Worm (Caenorhabditis elegans) whole organism, L1 larva: ENCODE data around the gene lsm-8.
A peak's percentile ranks its signal among the peaks of the same experiment; 100 is the strongest.

ENCODE experiments used
- C16A3.4 ChIP-seq: fragments of 150-350 bp; optimal IDR thresholded peaks from 2 replicates; lab custom pipeline; 2014; ENCODE audit warnings: missing biosample characterization, missing genetic modification characterization
- C34B4.2 ChIP-seq: sonication (generic microtip); optimal IDR thresholded peaks from 2 replicates; lab custom pipeline; 2017; ENCODE audit warnings: mild to moderate bottlenecking, missing genetic modification characterization, missing compliant biosample characterization
- F16B12.6 ChIP-seq: fragments of 150-350 bp; optimal IDR thresholded peaks from 2 replicates; lab custom pipeline; 2014; ENCODE audit warnings: missing biosample characterization, missing genetic modification characterization
- Y116A8C.19 ChIP-seq: sonication (generic microtip); optimal IDR thresholded peaks from 2 replicates; lab custom pipeline; 2016; ENCODE audit warnings: missing compliant biosample characterization, missing genetic modification characterization, borderline replicate concordance
- aly-2 ChIP-seq: fragments of 150-350 bp; optimal IDR thresholded peaks from 2 replicates; lab custom pipeline; 2014; ENCODE audit warnings: missing biosample characterization, missing genetic modification characterization
- ceh-8 ChIP-seq: fragments of 200-800 bp; sonication (Bioruptor generic); optimal IDR thresholded peaks from 2 replicates; lab custom pipeline; 2018; ENCODE audit warnings: mild to moderate bottlenecking, missing genetic modification characterization, moderate library complexity, missing compliant biosample characterization
- ceh-82 ChIP-seq, 3 experiments: fragments of 150-350 bp in 1 of 3; sonication (generic microtip) in 2 of 3; optimal IDR thresholded peaks; 2 replicates each; lab custom pipeline; 2014 to 2017; ENCODE audit warnings: missing biosample characterization in 3 of 3, missing genetic modification characterization in 3 of 3
- ceh-88 ChIP-seq: fragments of 200-800 bp; sonication (Bioruptor generic); IDR thresholded peaks from 2 replicates; pipeline ENCODE4 v1.3.6; 2022; ENCODE audit warnings: missing genetic modification characterization, missing compliant biosample characterization
- ceh-90 ChIP-seq: sonication (generic microtip); optimal IDR thresholded peaks from 2 replicates; lab custom pipeline; 2016; ENCODE audit warnings: missing genetic modification characterization, missing compliant biosample characterization
- ces-1 ChIP-seq: fragments of 150-350 bp; optimal IDR thresholded peaks from 2 replicates; lab custom pipeline; 2014; ENCODE audit warnings: missing biosample characterization, missing genetic modification reagents, missing genetic modification characterization
- dpl-1 ChIP-seq, 3 experiments: fragments of 150-350 bp in 2 of 3; sonication (generic microtip) in 1 of 3; optimal IDR thresholded peaks; 2 replicates each; lab custom pipeline; 2014 to 2017; ENCODE audit warnings: missing biosample characterization in 3 of 3, missing genetic modification characterization in 3 of 3, missing genetic modification reagents in 3 of 3
- fkh-10 ChIP-seq: sonication (generic microtip); optimal IDR thresholded peaks from 2 replicates; lab custom pipeline; 2017; ENCODE audit warnings: missing biosample characterization, missing genetic modification reagents, missing genetic modification characterization
- fkh-8 ChIP-seq: sonication (generic microtip); optimal IDR thresholded peaks from 2 replicates; lab custom pipeline; 2016; ENCODE audit warnings: mild to moderate bottlenecking, missing genetic modification characterization, missing compliant biosample characterization
- fos-1 ChIP-seq: fragments of 150-350 bp; optimal IDR thresholded peaks from 2 replicates; lab custom pipeline; 2014; ENCODE audit warnings: missing biosample characterization, missing genetic modification characterization
- grh-1 ChIP-seq: fragments of 200-800 bp; sonication (Bioruptor generic); IDR thresholded peaks from 2 replicates; pipeline ENCODE4 v1.3.6; 2022; ENCODE audit warnings: missing genetic modification reagents, missing genetic modification characterization, missing compliant biosample characterization
- hpl-2 ChIP-seq: fragments of 150-350 bp; optimal IDR thresholded peaks from 2 replicates; lab custom pipeline; 2014; ENCODE audit warnings: missing biosample characterization, missing genetic modification reagents, missing genetic modification characterization
- irx-1 ChIP-seq: sonication (generic microtip); optimal IDR thresholded peaks from 2 replicates; lab custom pipeline; 2016; ENCODE audit warnings: missing genetic modification characterization, missing compliant biosample characterization
- isw-1 ChIP-seq: fragments of 200-800 bp; sonication (Bioruptor generic); IDR thresholded peaks from 2 replicates; pipeline ENCODE4 v1.3.6; 2022; ENCODE audit warnings: missing genetic modification characterization, missing compliant biosample characterization
- lin-13 ChIP-seq: fragments of 150-350 bp; optimal IDR thresholded peaks from 2 replicates; lab custom pipeline; 2014; ENCODE audit warnings: missing biosample characterization, missing genetic modification reagents, missing genetic modification characterization
- lin-35 ChIP-seq, 2 experiments: fragments of 150-350 bp; optimal IDR thresholded peaks; 2 replicates each; lab custom pipeline; 2014; ENCODE audit warnings: missing biosample characterization in 2 of 2, missing genetic modification characterization in 2 of 2, missing genetic modification reagents in 2 of 2
- lin-39 ChIP-seq: fragments of 150-350 bp; optimal IDR thresholded peaks from 2 replicates; lab custom pipeline; 2014; ENCODE audit warnings: missing biosample characterization, missing genetic modification reagents, missing genetic modification characterization
- lir-3 ChIP-seq: sonication (generic microtip); optimal IDR thresholded peaks from 2 replicates; lab custom pipeline; 2016; ENCODE audit warnings: mild to moderate bottlenecking, missing genetic modification characterization, moderate library complexity, missing compliant biosample characterization; ENCODE audit not compliant: poor library complexity
- lsy-2 ChIP-seq, 2 experiments: fragments of 150-350 bp; optimal IDR thresholded peaks; 2 replicates each; lab custom pipeline; 2014; ENCODE audit warnings: missing biosample characterization in 2 of 2, missing genetic modification characterization in 2 of 2
- mef-2 ChIP-seq: fragments of 150-350 bp; optimal IDR thresholded peaks from 2 replicates; lab custom pipeline; 2014; ENCODE audit warnings: missing biosample characterization, missing genetic modification characterization
- mep-1 ChIP-seq: fragments of 150-350 bp; optimal IDR thresholded peaks from 2 replicates; lab custom pipeline; 2014; ENCODE audit warnings: missing biosample characterization, missing genetic modification characterization
- nhr-19 ChIP-seq: fragments of 200-800 bp; sonication (Bioruptor generic); conservative IDR thresholded peaks from 2 replicates; pipeline ENCODE4 v1.3.6; 2022; ENCODE audit warnings: missing genetic modification characterization, missing compliant biosample characterization
- nhr-28 ChIP-seq: fragments of 150-350 bp; optimal IDR thresholded peaks from 2 replicates; lab custom pipeline; 2014; ENCODE audit warnings: missing biosample characterization, missing genetic modification characterization
- nhr-71 ChIP-seq: sonication (generic microtip); optimal IDR thresholded peaks from 2 replicates; lab custom pipeline; 2016; ENCODE audit warnings: mild to moderate bottlenecking, missing genetic modification characterization, moderate library complexity, missing compliant biosample characterization
- nhr-76 ChIP-seq: sonication (generic microtip); optimal IDR thresholded peaks from 2 replicates; lab custom pipeline; 2017; ENCODE audit warnings: missing biosample characterization, missing genetic modification characterization
- pqm-1 ChIP-seq: sonication (generic microtip); optimal IDR thresholded peaks from 3 replicates; lab custom pipeline; 2017; ENCODE audit warnings: missing biosample characterization, missing genetic modification characterization
- skn-1 ChIP-seq: fragments of 150-350 bp; optimal IDR thresholded peaks from 2 replicates; lab custom pipeline; 2014; ENCODE audit warnings: missing biosample characterization, missing genetic modification characterization
- snpc-4 ChIP-seq: fragments of 150-350 bp; optimal IDR thresholded peaks from 2 replicates; lab custom pipeline; 2014; ENCODE audit warnings: missing biosample characterization, missing genetic modification characterization
- snu-23 ChIP-seq: sonication (generic microtip); optimal IDR thresholded peaks from 2 replicates; lab custom pipeline; 2016; ENCODE audit warnings: missing genetic modification characterization, missing compliant biosample characterization
- sox-4 ChIP-seq: sonication (generic microtip); optimal IDR thresholded peaks from 2 replicates; lab custom pipeline; 2016; ENCODE audit warnings: missing genetic modification characterization, missing compliant biosample characterization
- sup-37 ChIP-seq: fragments of 200-800 bp; sonication (Bioruptor generic); optimal IDR thresholded peaks from 2 replicates; lab custom pipeline; 2018; ENCODE audit warnings: mild to moderate bottlenecking, missing genetic modification characterization, missing compliant biosample characterization
- swsn-7 ChIP-seq: sonication (generic microtip); optimal IDR thresholded peaks from 2 replicates; lab custom pipeline; 2016; ENCODE audit warnings: missing genetic modification characterization, missing compliant biosample characterization
- unc-30 ChIP-seq: sonication (generic microtip); optimal IDR thresholded peaks from 2 replicates; lab custom pipeline; 2017; ENCODE audit warnings: missing biosample characterization, missing genetic modification characterization
- unc-62 ChIP-seq: fragments of 150-350 bp; optimal IDR thresholded peaks from 2 replicates; lab custom pipeline; 2014; ENCODE audit warnings: missing biosample characterization, missing genetic modification reagents, missing genetic modification characterization
- unc-86 ChIP-seq: sonication (generic microtip); optimal IDR thresholded peaks from 2 replicates; lab custom pipeline; 2016; ENCODE audit warnings: missing genetic modification characterization, missing compliant biosample characterization
- xbp-1 ChIP-seq: sonication (generic microtip); optimal IDR thresholded peaks from 2 replicates; lab custom pipeline; 2016; ENCODE audit warnings: missing genetic modification characterization, missing compliant biosample characterization
- zag-1 ChIP-seq: fragments of 150-350 bp; optimal IDR thresholded peaks from 2 replicates; lab custom pipeline; 2014; ENCODE audit warnings: missing biosample characterization, missing genetic modification characterization
- zip-4 ChIP-seq: fragments of 200-800 bp; sonication (Bioruptor generic); optimal IDR thresholded peaks from 2 replicates; lab custom pipeline; 2018; ENCODE audit warnings: mild to moderate bottlenecking, missing genetic modification characterization, moderate library complexity, missing compliant biosample characterization
- ztf-4 ChIP-seq: fragments of 150-350 bp; optimal IDR thresholded peaks from 2 replicates; lab custom pipeline; 2014; ENCODE audit warnings: missing biosample characterization, missing genetic modification characterization

lsm-8 gene

ce11 chrIV:6323654-6324224 is 2.6 kb upstream of the lsm-8 start, which contains the start of gene sqd-1 (continued):
- TF ChIP-seq C16A3.4 (tag; lab: Kevin White, UChicago) (peak; percentile 96), xbp-1 (peak; percentile 97), fkh-8 (peak; percentile 94), unc-62 (no peak), ceh-8 (GFP tag; lab: Kevin White, UChicago) (peak; percentile 98), lin-39 (peak; percentile 92), ces-1 (GFP tag; lab: Kevin White, UChicago) (no peak), F16B12.6 (tag; lab: Kevin White, UChicago) (peak; percentile 71), mef-2 (tag; lab: Kevin White, UChicago) (peak; percentile 92), lin-13 (GFP tag; lab: Kevin White, UChicago) (peak; percentile 95), unc-86 (tag; lab: Kevin White, UChicago) (peak; percentile 97), swsn-7 (peak; percentile 98), lir-3 (peak; percentile 93), snpc-4 (peak; percentile 82), ztf-4 (tag; lab: Kevin White, UChicago) (peak; percentile 95), mep-1 (tag; lab: Kevin White, UChicago) (peak; percentile 95), dpl-1 (GFP tag; optimal IDR thresholded peaks at IDR 0.05; lab: Kevin White, UChicago) (peak; percentile 86 to 88 (median 88)), isw-1 (peak; percentile 98), C34B4.2 (tag; lab: Kevin White, UChicago) (peak; percentile 85), zag-1 (tag; lab: Kevin White, UChicago) (peak; percentile 8), grh-1 (GFP tag; lab: Robert Waterston, UW) (peak; percentile 97), fkh-10 (peak; percentile 80), sox-4 (peak; percentile 92), sup-37 (GFP tag; lab: Kevin White, UChicago) (peak; percentile 95), zip-4 (peak; percentile 94), pqm-1 (tag; lab: Kevin White, UChicago) (no peak), lin-35 (GFP tag; optimal IDR thresholded peaks at IDR 0.05; lab: Kevin White, UChicago) (peak; percentile 89 to 94), fos-1 (tag; lab: Kevin White, UChicago) (peak; percentile 73), aly-2 (tag; lab: Kevin White, UChicago) (peak; percentile 71), nhr-76 (peak; percentile 91), lsy-2 (tag; optimal IDR thresholded peaks at IDR 0.05; lab: Kevin White, UChicago) (peak; percentile 98 to 99), ceh-82 (tag; optimal IDR thresholded peaks at IDR 0.05; lab: Kevin White, UChicago) (peak; percentile 97 to 98 (median 97)), hpl-2 (GFP tag; lab: Kevin White, UChicago) (peak; percentile 60)

DNA sequence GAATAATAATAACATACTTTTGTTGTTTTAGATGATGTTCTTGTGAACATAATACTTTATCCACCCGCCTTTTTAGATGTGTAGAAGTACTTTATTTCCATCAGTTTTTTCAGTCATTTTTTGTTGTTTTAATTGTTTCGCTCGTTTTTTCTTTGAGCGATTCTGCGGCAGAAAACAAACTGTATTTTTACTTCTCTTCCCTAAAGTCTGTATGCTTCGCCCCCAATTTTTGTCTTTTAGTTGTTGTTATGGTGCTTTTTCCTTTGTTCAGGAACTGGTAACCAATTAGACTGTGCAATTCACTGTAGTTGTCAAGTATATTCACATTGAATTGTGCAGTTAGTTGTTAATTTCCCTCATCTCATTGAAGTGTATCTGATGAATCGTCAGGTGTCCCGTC is 554 bp upstream of the lsm-8 start:
- TF ChIP-seq snu-23 (GFP tag; lab: Kevin White, UChicago): no peak
- TF ChIP-seq mef-2 (tag; lab: Kevin White, UChicago): no peak
- no peak for TF ChIP-seq nhr-28 (tag; lab: Kevin White, UChicago)
- no peak for TF ChIP-seq ceh-90 (tag; lab: Kevin White, UChicago)
- TF ChIP-seq nhr-76: no peak
- no peak for TF ChIP-seq unc-30
- no peak for TF ChIP-seq nhr-71 (tag; lab: Kevin White, UChicago)
- no peak for TF ChIP-seq hpl-2 (GFP tag; lab: Kevin White, UChicago)
- TF ChIP-seq ceh-88 (GFP tag; lab: Robert Waterston, UW): no peak
- no peak for TF ChIP-seq skn-1
- no peak for TF ChIP-seq Y116A8C.19
- no peak for TF ChIP-seq xbp-1
- no peak for TF ChIP-seq C16A3.4 (tag; lab: Kevin White, UChicago)
- no peak for TF ChIP-seq fkh-8
- no peak for TF ChIP-seq nhr-19
- no peak for TF ChIP-seq unc-62
- no peak for TF ChIP-seq irx-1 (tag; lab: Kevin White, UChicago)
- TF ChIP-seq unc-86 (tag; lab: Kevin White, UChicago): no peak
